Worm (Caenorhabditis elegans) whole organism, midembryonic: ENCODE measurements around the gene npr-32.

ENCODE experiments used
- T22C8.4 ChIP-seq: fragments of 200-800 bp; sonication (Bioruptor generic); IDR thresholded peaks from 2 replicates; pipeline ENCODE4 v1.3.6; 2022; ENCODE audit warnings: missing genetic modification characterization, missing compliant biosample characterization
- cog-1 ChIP-seq: sonication (generic microtip); optimal IDR thresholded peaks from 2 replicates; lab custom pipeline; 2016; ENCODE audit warnings: missing genetic modification characterization, missing compliant biosample characterization
- flt-1 ChIP-seq: fragments of 200-800 bp; sonication (Bioruptor generic); IDR thresholded peaks from 2 replicates; pipeline ENCODE4 v1.3.6; 2022; ENCODE audit warnings: missing genetic modification characterization, missing compliant biosample characterization
- klf-2 ChIP-seq: fragments of 200-800 bp; sonication (Bioruptor generic); conservative IDR thresholded peaks from 2 replicates; pipeline ENCODE4 v1.3.6; 2022; ENCODE audit warnings: missing genetic modification reagents, missing genetic modification characterization, missing compliant biosample characterization
- med-1 ChIP-seq: sonication (generic microtip); optimal IDR thresholded peaks from 2 replicates; lab custom pipeline; 2017; ENCODE audit warnings: missing genetic modification characterization, mild to moderate bottlenecking, missing compliant biosample characterization, antibody characterized with exemption, missing genetic modification reagents; ENCODE audit not compliant: insufficient read depth
- ref-1 ChIP-seq: fragments of 200-800 bp; sonication (Bioruptor generic); conservative IDR thresholded peaks from 2 replicates; pipeline ENCODE4 v1.3.6; 2022; ENCODE audit warnings: missing genetic modification reagents, missing genetic modification characterization, missing compliant biosample characterization
- tab-1 ChIP-seq: fragments of 200-800 bp; sonication (Bioruptor generic); IDR thresholded peaks from 2 replicates; pipeline ENCODE4 v1.3.6; 2022; ENCODE audit warnings: missing genetic modification characterization, missing compliant biosample characterization
- ztf-23 ChIP-seq: fragments of 200-800 bp; sonication (Bioruptor generic); IDR thresholded peaks from 2 replicates; pipeline ENCODE4 v1.3.6; 2022; ENCODE audit warnings: missing genetic modification reagents, missing genetic modification characterization, missing compliant biosample characterization
- ztf-29 ChIP-seq: fragments of 200-800 bp; sonication (Bioruptor generic); IDR thresholded peaks from 2 replicates; pipeline ENCODE4 v1.3.6; 2022; ENCODE audit warnings: missing genetic modification reagents, missing genetic modification characterization, missing compliant biosample characterization

DNA sequence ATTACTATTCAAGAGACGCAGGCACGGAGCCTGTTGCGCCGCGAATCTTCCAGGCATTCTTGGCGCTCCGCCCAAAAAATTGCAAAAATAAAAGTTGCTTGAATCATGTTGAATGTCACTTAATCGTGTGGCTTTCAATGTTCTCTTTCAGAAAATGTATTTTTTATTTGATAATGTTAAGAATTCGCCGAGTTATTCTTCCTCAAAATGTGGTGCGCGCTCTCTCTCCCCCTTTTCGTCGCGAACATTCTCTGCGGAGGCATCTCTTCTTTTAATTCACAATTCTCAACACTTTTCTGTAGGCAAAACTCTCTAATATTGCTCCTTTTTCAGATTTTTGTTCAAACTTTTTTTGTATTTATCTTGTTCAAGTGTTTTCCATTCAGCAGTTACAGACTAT is 47.5 kb upstream of the npr-32 start:
- TF ChIP-seq ztf-23 (GFP tag; lab: Robert Waterston, UW) (peak; percentile 88; the same call in 1 of the 2 replicates), ref-1 (no peak), flt-1 (GFP tag; lab: Robert Waterston, UW) (peak; percentile 81), cog-1 (tag; lab: Kevin White, UChicago) (peak; percentile 96), med-1 (GFP tag; lab: Kevin White, UChicago) (no peak), klf-2 (GFP tag; lab: Robert Waterston, UW) (peak; percentile 66), T22C8.4 (GFP tag; lab: Robert Waterston, UW) (no peak), ztf-29 (GFP tag; lab: Robert Waterston, UW) (peak; percentile 44; the same call in 1 of the 2 replicates), tab-1 (GFP tag; lab: Robert Waterston, UW) (no peak)
